4 fruit fly cellular contexts compared by ENCODE assay signal in genomic region chr3R:9926856-9927822, dm6.
A peak's percentile ranks its signal among the peaks of the same experiment; 100 is the strongest.
TF ChIP-seq lines count a peak whose summit lies in the region.

No protein-coding gene starts in this region.

- TF ChIP-seq CTCF in whole organism, embryonic (GFP tag; optimal IDR thresholded peaks at IDR 0.05; lab: Kevin White, UChicago) = no peak

TF ChIP-seq in whole organism, embryonic, 481 proteins besides CTCF, POLR2A, EP300 and RAD21 (continues in another document):
- TF ChIP-seq CG2199 (GFP tag; IDR thresholded peaks at IDR 0.05; lab: Robert Waterston, UW) = 0 out of 3 replicates have a peak, but pooled peaks have one; percentile 68
- peak; percentile 83 for TF ChIP-seq Blimp-1 (GFP tag; optimal IDR thresholded peaks at IDR 0.05; lab: Kevin White, UChicago)
- TF ChIP-seq ranshi (GFP tag; IDR thresholded peaks at IDR 0.05; lab: Robert Waterston, UW) = 0 out of 2 replicates have a peak, but pooled peaks have one; percentile 29
- no peak for TF ChIP-seq CG7963 (GFP tag; IDR thresholded peaks at IDR 0.05; lab: Robert Waterston, UW; ENCODE audit: partially characterized antibody)
- TF ChIP-seq Pdp1 (GFP tag; optimal IDR thresholded peaks at IDR 0.05; lab: Kevin White, UChicago) = peak in 1 of 2 experiments; percentile 17
- peak; percentile 51 for TF ChIP-seq pros (GFP tag; optimal IDR thresholded peaks at IDR 0.05; lab: Kevin White, UChicago)
- peak; percentile 49 for TF ChIP-seq sd (tag; optimal IDR thresholded peaks at IDR 0.05; lab: Kevin White, UChicago)
- TF ChIP-seq CG17328 (GFP tag; IDR thresholded peaks at IDR 0.05; lab: Robert Waterston, UW) = no peak
- TF ChIP-seq exex (tag; optimal IDR thresholded peaks at IDR 0.05; lab: Kevin White, UChicago) = peak; percentile 0
- 0 out of 2 replicates have a peak, but pooled peaks have one; percentile 18 for TF ChIP-seq Rfx (GFP tag; IDR thresholded peaks at IDR 0.05; lab: Robert Waterston, UW)
- peak; percentile 21 for TF ChIP-seq mirr (GFP tag; optimal IDR thresholded peaks at IDR 0.05; lab: Kevin White, UChicago)
- TF ChIP-seq Rx (GFP tag; IDR thresholded peaks at IDR 0.05; lab: Robert Waterston, UW) = 0 out of 2 replicates have a peak, but pooled peaks have one; percentile 15
- peak; percentile 37 for TF ChIP-seq sens (GFP tag; lab: Kevin White, UChicago)
- no peak for TF ChIP-seq zf30C (GFP tag; optimal IDR thresholded peaks at IDR 0.05; lab: Kevin White, UChicago)
- 0 out of 2 replicates have a peak, but pooled peaks have one; percentile 24 for TF ChIP-seq crol (GFP tag; IDR thresholded peaks at IDR 0.05; lab: Robert Waterston, UW)
- 0 out of 2 replicates have a peak, but pooled peaks have one; percentile 39 for TF ChIP-seq chm (GFP tag; IDR thresholded peaks at IDR 0.05; lab: Robert Waterston, UW)
- peak; percentile 73 for TF ChIP-seq grn (GFP tag; optimal IDR thresholded peaks at IDR 0.05; lab: Kevin White, UChicago)
- peak; percentile 46 for TF ChIP-seq Med (GFP tag; lab: Kevin White, UChicago)
- no peak for TF ChIP-seq CG2129 (GFP tag; IDR thresholded peaks at IDR 0.05; lab: Robert Waterston, UW; ENCODE audit: partially characterized antibody)
- TF ChIP-seq sug (tag; optimal IDR thresholded peaks at IDR 0.05; lab: Kevin White, UChicago) = peak; percentile 19
- TF ChIP-seq cwo (GFP tag; optimal IDR thresholded peaks at IDR 0.05; lab: Kevin White, UChicago) = peak; percentile 41

TF ChIP-seq in whole organism, prepupa, 60 proteins besides CTCF, POLR2A, EP300 and RAD21:
- TF ChIP-seq Sox15 (GFP tag; optimal IDR thresholded peaks at IDR 0.05; lab: Kevin White, UChicago) (no peak), CG8319 (GFP tag; optimal IDR thresholded peaks at IDR 0.05; lab: Kevin White, UChicago) (no peak), vri (GFP tag; optimal IDR thresholded peaks at IDR 0.05; lab: Kevin White, UChicago) (peak; percentile 89), Eip78C (GFP tag; lab: Kevin White, UChicago) (peak; percentile 55), Blimp-1 (GFP tag; optimal IDR thresholded peaks at IDR 0.05; lab: Kevin White, UChicago) (peak; percentile 87), svp (GFP tag; lab: Kevin White, UChicago) (peak; percentile 95), Eip93F (GFP tag; optimal IDR thresholded peaks at IDR 0.05; lab: Kevin White, UChicago) (peak; percentile 63), CG11762 (GFP tag; optimal IDR thresholded peaks at IDR 0.05; lab: Kevin White, UChicago; ENCODE audit: insufficient read depth) (no peak), CG6854 (GFP tag; optimal IDR thresholded peaks at IDR 0.05; lab: Kevin White, UChicago) (peak; percentile 40), CG6163 (GFP tag; IDR thresholded peaks at IDR 0.05; lab: Robert Waterston, UW) (0 out of 3 replicates have a peak, but pooled peaks have one; percentile 33), Sox14 (GFP tag; optimal IDR thresholded peaks at IDR 0.05; lab: Kevin White, UChicago) (peak; percentile 5), Met (GFP tag; optimal IDR thresholded peaks at IDR 0.05; lab: Kevin White, UChicago) (peak; percentile 13), CG8632 (GFP tag; optimal IDR thresholded peaks at IDR 0.05; lab: Kevin White, UChicago) (peak; percentile 15), ss (GFP tag; optimal IDR thresholded peaks at IDR 0.05; lab: Kevin White, UChicago) (peak in 1 of 2 experiments; percentile 91)

TF ChIP-seq in whole organism, pupa, 21 proteins besides CTCF, POLR2A, EP300 and RAD21:
- TF ChIP-seq gl (tag; optimal IDR thresholded peaks at IDR 0.05; lab: Kevin White, UChicago) = no peak
- 0 out of 3 replicates have a peak, but pooled peaks have one; percentile 14 for TF ChIP-seq CG4496 (GFP tag; IDR thresholded peaks at IDR 0.05; lab: Robert Waterston, UW)

TF ChIP-seq in whole organism, wandering third instar larva, 38 proteins besides CTCF, POLR2A, EP300 and RAD21:
- TF ChIP-seq h (GFP tag; optimal IDR thresholded peaks at IDR 0.05; lab: Kevin White, UChicago) (peak; percentile 70), psq (GFP tag; optimal IDR thresholded peaks at IDR 0.05; lab: Kevin White, UChicago) (peak; percentile 25), Abd-B (GFP tag; optimal IDR thresholded peaks at IDR 0.05; lab: Kevin White, UChicago) (no peak), dl (GFP tag; optimal IDR thresholded peaks at IDR 0.05; lab: Kevin White, UChicago; ENCODE audit: insufficient read depth in 1 of 2, partially characterized antibody in 2 of 2) (no peak), Myc (optimal IDR thresholded peaks at IDR 0.05; lab: Kevin White, UChicago) (no peak), tai (GFP tag; optimal IDR thresholded peaks at IDR 0.05; lab: Kevin White, UChicago) (no peak), pan (optimal IDR thresholded peaks at IDR 0.05; lab: Kevin White, UChicago) (no peak), usp (GFP tag; optimal IDR thresholded peaks at IDR 0.05; lab: Kevin White, UChicago) (no peak), foxo (GFP tag; optimal IDR thresholded peaks at IDR 0.05; lab: Kevin White, UChicago) (no peak), HLH106 (tag; optimal IDR thresholded peaks at IDR 0.05; lab: Kevin White, UChicago) (no peak), Dif (GFP tag; optimal IDR thresholded peaks at IDR 0.05; lab: Kevin White, UChicago; ENCODE audit: partially characterized antibody) (no peak), Sp1 (GFP tag; optimal IDR thresholded peaks at IDR 0.05; lab: Kevin White, UChicago) (no peak), Rel (GFP tag; optimal IDR thresholded peaks at IDR 0.05; lab: Kevin White, UChicago) (no peak), Rel (tag; optimal IDR thresholded peaks at IDR 0.05; lab: Kevin White, UChicago) (peak; percentile 41), jim (GFP tag; optimal IDR thresholded peaks at IDR 0.05; lab: Kevin White, UChicago) (no peak), dmrt93B (GFP tag; optimal IDR thresholded peaks at IDR 0.05; lab: Kevin White, UChicago) (no peak), OdsH (GFP tag; optimal IDR thresholded peaks at IDR 0.05; lab: Kevin White, UChicago) (no peak), Hr78 (GFP tag; optimal IDR thresholded peaks at IDR 0.05; lab: Kevin White, UChicago) (no peak)

Comparison
In these comparisons a context has a peak if more than half of its experiments do, and no peak if none do; other contexts are left out.
1. Of the 7 proteins assayed by ChIP-seq in both whole organism, embryonic and whole organism, prepupa: peak only in whole organism, embryonic: none; only in whole organism, prepupa: CG6854; in both: Blimp-1; in neither: 5.